Fruit fly (Drosophila melanogaster) whole organism: ENCODE measurements around the gene TTLL3B.

Source experiments
- CG8478 ChIP-seq: fragments of >200 bp; optimal IDR thresholded peaks from 2 replicates; lab custom pipeline; 2018; ENCODE audit warnings: inconsistent platforms
- usp ChIP-seq: fragments of >200 bp; optimal IDR thresholded peaks from 2 replicates; lab custom pipeline; 2017; ENCODE audit warnings: missing biosample characterization, missing genetic modification characterization, mixed read lengths

dm6 chr2L:6745522-6745921 is 12.9 kb downstream of the TTLL3B start, which contains the start of gene CG31910:
- TF ChIP-seq CG8478 (lab: Kevin White, UChicago) (no peak), usp (GFP tag; lab: Kevin White, UChicago) (no peak)
